Fruit fly (Drosophila melanogaster): ENCODE data around the gene Top2.

The Top2 gene

DNA sequence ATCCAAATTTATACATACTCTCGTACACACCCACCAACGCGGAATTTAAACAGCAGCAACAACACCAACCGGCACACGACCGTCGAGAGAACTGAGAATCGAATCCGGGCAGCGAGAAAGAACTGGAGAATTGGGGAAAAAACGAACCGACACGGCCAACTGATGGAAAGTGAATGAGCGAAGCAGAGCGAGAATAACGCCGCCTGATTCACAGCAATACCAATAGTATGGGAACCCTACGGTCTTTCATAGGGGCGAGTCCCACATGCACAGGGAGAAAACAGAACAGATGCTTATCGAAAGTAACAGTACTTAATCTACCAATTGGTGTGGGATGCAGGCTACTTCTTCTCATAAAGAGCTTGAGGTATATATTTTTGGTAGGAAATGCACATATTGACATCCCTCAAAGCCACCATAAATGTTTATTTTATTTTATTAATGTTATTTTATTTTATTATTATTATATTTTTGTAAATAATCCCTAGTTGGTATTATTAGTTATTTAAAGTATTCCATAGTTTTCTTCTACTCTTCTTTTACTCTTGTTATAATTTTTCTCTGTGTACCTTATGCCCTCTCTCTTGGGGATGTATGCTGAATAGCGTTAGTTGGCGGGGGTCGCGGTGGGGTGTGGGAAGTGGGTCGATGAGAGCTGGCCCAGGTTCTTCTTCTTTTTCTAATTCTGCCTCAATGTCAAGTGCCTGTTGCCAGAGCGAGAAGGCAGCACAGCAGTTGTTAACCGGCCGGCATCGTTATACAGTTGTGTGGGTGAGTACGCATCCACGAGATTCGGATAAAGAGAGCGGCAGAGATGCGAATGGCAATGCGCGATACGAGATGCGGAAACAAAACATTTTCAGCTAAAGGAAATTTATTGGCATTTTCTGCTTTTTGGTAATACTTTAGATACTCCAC is 54.7 kb downstream of the Top2 start, which contains the start of gene CG17544 (continued):
- TF ChIP-seq sima (GFP tag; optimal IDR thresholded peaks at IDR 0.05) = no peak
- TF ChIP-seq ATbp (GFP tag; optimal IDR thresholded peaks at IDR 0.05) = peak; percentile 70
- no peak for TF ChIP-seq vnd (GFP tag; IDR thresholded peaks at IDR 0.05; ENCODE audit: partially characterized antibody)
- TF ChIP-seq oc (tag; optimal IDR thresholded peaks at IDR 0.05) = peak; percentile 77
- TF ChIP-seq twi (tag; optimal IDR thresholded peaks at IDR 0.05) = peak; percentile 68
- TF ChIP-seq onecut (GFP tag; IDR thresholded peaks at IDR 0.05) = peak; percentile 92
- no peak for TF ChIP-seq CG43689 (GFP tag; IDR thresholded peaks at IDR 0.05)
- TF ChIP-seq CG16863 (GFP tag; optimal IDR thresholded peaks at IDR 0.05) = no peak
- peak; percentile 69 for TF ChIP-seq Xrp1 (GFP tag; IDR thresholded peaks at IDR 0.05)
- peak; percentile 76 for TF ChIP-seq slbo (GFP tag; IDR thresholded peaks at IDR 0.05)
- TF ChIP-seq Jarid2 (GFP tag; optimal IDR thresholded peaks at IDR 0.05) = peak; percentile 64
- peak; percentile 33 for TF ChIP-seq pnt (GFP tag; optimal IDR thresholded peaks at IDR 0.05)
- TF ChIP-seq CG4404 (GFP tag; IDR thresholded peaks at IDR 0.05) = peak; percentile 67
- peak; percentile 76 for TF ChIP-seq CG17359 (tag; optimal IDR thresholded peaks at IDR 0.05)
- TF ChIP-seq Trl (optimal IDR thresholded peaks at IDR 0.05) = peak; percentile 67 to 71
- peak; percentile 14 for TF ChIP-seq Trl (GFP tag; optimal IDR thresholded peaks at IDR 0.05)
- TF ChIP-seq crc (GFP tag; optimal IDR thresholded peaks at IDR 0.05) = no peak
- TF ChIP-seq CG2199 (GFP tag; IDR thresholded peaks at IDR 0.05) = peak; percentile 85; the same call in 2 of the 3 replicates
- peak; percentile 49; the same call in 1 of the 3 replicates for TF ChIP-seq ase (GFP tag; IDR thresholded peaks at IDR 0.05)
- peak; percentile 71 for TF ChIP-seq D19A (tag; optimal IDR thresholded peaks at IDR 0.05)
- TF ChIP-seq caup (GFP tag; optimal IDR thresholded peaks at IDR 0.05; ENCODE audit: severe bottlenecking) = peak; percentile 72
- peak; percentile 75 for TF ChIP-seq trem (tag; optimal IDR thresholded peaks at IDR 0.05)
- TF ChIP-seq CG4820 (GFP tag; optimal IDR thresholded peaks at IDR 0.05) = peak; percentile 52
- TF ChIP-seq Dp (GFP tag; optimal IDR thresholded peaks at IDR 0.05) = no peak
- peak; percentile 79 for TF ChIP-seq dmrt11E (tag; optimal IDR thresholded peaks at IDR 0.05)
- no peak for TF ChIP-seq Oaz (GFP tag; IDR thresholded peaks at IDR 0.05)
- TF ChIP-seq CG4424 (GFP tag; optimal IDR thresholded peaks at IDR 0.05) = peak; percentile 73
- peak; percentile 83 for TF ChIP-seq CG10267 (tag; optimal IDR thresholded peaks at IDR 0.05)
- TF ChIP-seq ac (GFP tag; optimal IDR thresholded peaks at IDR 0.05) = peak; percentile 9
- TF ChIP-seq dysf (GFP tag; IDR thresholded peaks at IDR 0.05) = peak; percentile 72
- peak; percentile 60 for TF ChIP-seq Drgx (GFP tag; IDR thresholded peaks at IDR 0.05)
- peak; percentile 45; the same call in 1 of the 3 replicates for TF ChIP-seq Optix (GFP tag; IDR thresholded peaks at IDR 0.05)
- TF ChIP-seq vfl (GFP tag; optimal IDR thresholded peaks at IDR 0.05) = peak; percentile 5
- TF ChIP-seq CG6813 (GFP tag; optimal IDR thresholded peaks at IDR 0.05) = peak; percentile 81
- TF ChIP-seq CG9437 (GFP tag; optimal IDR thresholded peaks at IDR 0.05) = peak; percentile 82
- TF ChIP-seq Eip74EF (GFP tag; optimal IDR thresholded peaks at IDR 0.05) = peak in 1 of 2 experiments; percentile 22
- peak; percentile 84 for TF ChIP-seq CG13894 (tag; optimal IDR thresholded peaks at IDR 0.05)
- TF ChIP-seq CG30020 (tag; optimal IDR thresholded peaks at IDR 0.05) = peak; percentile 49
- no peak for TF ChIP-seq CG42726 (GFP tag; IDR thresholded peaks at IDR 0.05; ENCODE audit: partially characterized antibody)
- TF ChIP-seq Sry-β (GFP tag; optimal IDR thresholded peaks at IDR 0.05) = peak; percentile 87
- peak; percentile 44 for TF ChIP-seq CG17912 (GFP tag; optimal IDR thresholded peaks at IDR 0.05)
- TF ChIP-seq grn (GFP tag; optimal IDR thresholded peaks at IDR 0.05) = no peak
- TF ChIP-seq Sox100B (GFP tag; optimal IDR thresholded peaks at IDR 0.05) = peak; percentile 88
- TF ChIP-seq CG13287 (GFP tag; IDR thresholded peaks at IDR 0.05; ENCODE audit: partially characterized antibody) = peak; percentile 49; the same call in 1 of the 2 replicates
- peak; percentile 25 for TF ChIP-seq fu2 (GFP tag; optimal IDR thresholded peaks at IDR 0.05)
- TF ChIP-seq TFAM (GFP tag; optimal IDR thresholded peaks at IDR 0.05) = no peak
- peak; percentile 23 for TF ChIP-seq CG13123 (GFP tag; optimal IDR thresholded peaks at IDR 0.05)
- peak; percentile 49; the same call in 1 of the 3 replicates for TF ChIP-seq CG6175 (GFP tag; IDR thresholded peaks at IDR 0.05)

All from whole organism, embryonic.